Fruit fly (Drosophila melanogaster) whole organism, embryonic: ENCODE results near the gene GCC88.
A peak's percentile ranks its signal among the peaks of the same experiment; 100 is the strongest.

Experiments
- Abd-B ChIP-seq: fragments of 200-800 bp; sonication (Bioruptor generic); optimal IDR thresholded peaks from 2 replicates; lab custom pipeline; 2018; ENCODE audit warnings: missing biosample characterization, mild to moderate bottlenecking, missing genetic modification characterization, moderate library complexity
- Aef1 ChIP-seq: fragments of 200-800 bp; sonication (Bioruptor generic); IDR thresholded peaks from 3 replicates; pipeline ENCODE4 v1.3.6; 2022; ENCODE audit warnings: missing biosample characterization, missing genetic modification characterization
- Bdp1 ChIP-seq: fragments of 200-800 bp; sonication (Bioruptor generic); optimal IDR thresholded peaks from 3 replicates; lab custom pipeline; 2016; ENCODE audit warnings: missing biosample characterization, missing genetic modification characterization
- CG10267 ChIP-seq: fragments of 200-800 bp; sonication (Bioruptor generic); optimal IDR thresholded peaks from 2 replicates; lab custom pipeline; 2018; ENCODE audit warnings: missing biosample characterization, mild to moderate bottlenecking, missing genetic modification characterization, moderate library complexity
- CG11085 ChIP-seq: fragments of 200-800 bp; sonication (Bioruptor generic); IDR thresholded peaks from 2 replicates; pipeline ENCODE4 v1.3.6; 2022; ENCODE audit warnings: missing biosample characterization, missing genetic modification characterization
- CG11504 ChIP-seq: fragments of 200-800 bp; sonication (Bioruptor generic); optimal IDR thresholded peaks from 3 replicates; lab custom pipeline; 2019; ENCODE audit warnings: missing biosample characterization, mild to moderate bottlenecking, missing genetic modification characterization, moderate library complexity
- CG12155 ChIP-seq: fragments of 200-800 bp; sonication (Bioruptor generic); optimal IDR thresholded peaks from 3 replicates; lab custom pipeline; 2016; ENCODE audit warnings: missing biosample characterization, missing genetic modification characterization
- CG12744 ChIP-seq: fragments of 200-800 bp; sonication (Bioruptor generic); optimal IDR thresholded peaks from 2 replicates; lab custom pipeline; 2016; ENCODE audit warnings: missing biosample characterization, missing genetic modification characterization
- CG13424 ChIP-seq: fragments of 200-800 bp; sonication (Bioruptor generic); optimal IDR thresholded peaks from 2 replicates; lab custom pipeline; 2019; ENCODE audit warnings: missing biosample characterization, mild to moderate bottlenecking, missing genetic modification characterization, moderate library complexity
- CG13775 ChIP-seq: fragments of 200-800 bp; sonication (Bioruptor generic); optimal IDR thresholded peaks from 3 replicates; lab custom pipeline; 2017; ENCODE audit warnings: missing biosample characterization, mild to moderate bottlenecking, missing genetic modification characterization
- CG15479 ChIP-seq: fragments of 200-800 bp; sonication (Bioruptor generic); optimal IDR thresholded peaks from 3 replicates; lab custom pipeline; 2019; ENCODE audit warnings: missing biosample characterization, mild to moderate bottlenecking, missing genetic modification characterization, moderate library complexity
- CG17186 ChIP-seq: fragments of 200-800 bp; sonication (Bioruptor generic); optimal IDR thresholded peaks from 3 replicates; lab custom pipeline; 2017; ENCODE audit warnings: missing biosample characterization, missing genetic modification reagents, missing genetic modification characterization
- CG17359 ChIP-seq: fragments of 200-800 bp; sonication (Bioruptor generic); optimal IDR thresholded peaks from 3 replicates; lab custom pipeline; 2018; ENCODE audit warnings: missing biosample characterization, mild to moderate bottlenecking, missing genetic modification characterization, moderate library complexity
- CG2202 ChIP-seq: fragments of 200-800 bp; sonication (Bioruptor generic); optimal IDR thresholded peaks from 2 replicates; lab custom pipeline; 2018; ENCODE audit warnings: missing biosample characterization, mild to moderate bottlenecking, missing genetic modification characterization
- CG31365 ChIP-seq: fragments of 200-800 bp; sonication (Bioruptor generic); optimal IDR thresholded peaks from 2 replicates; lab custom pipeline; 2018; ENCODE audit warnings: missing biosample characterization, mild to moderate bottlenecking, missing genetic modification characterization
- CG34376 ChIP-seq: fragments of 200-800 bp; sonication (Bioruptor generic); optimal IDR thresholded peaks from 2 replicates; lab custom pipeline; 2018; ENCODE audit warnings: missing biosample characterization, mild to moderate bottlenecking, missing genetic modification characterization
- CG3847 ChIP-seq: fragments of 200-800 bp; sonication (Bioruptor generic); IDR thresholded peaks from 2 replicates; pipeline ENCODE4 v1.3.6; 2022; ENCODE audit warnings: missing biosample characterization, missing genetic modification characterization
- CG4730 ChIP-seq: fragments of 200-800 bp; sonication (Bioruptor generic); IDR thresholded peaks from 2 replicates; pipeline ENCODE4 v1.3.6; 2022; ENCODE audit warnings: missing biosample characterization, missing genetic modification characterization
- CG5180 ChIP-seq: fragments of 200-800 bp; sonication (Bioruptor generic); optimal IDR thresholded peaks from 3 replicates; lab custom pipeline; 2017; ENCODE audit warnings: missing biosample characterization, missing genetic modification characterization, mild to moderate bottlenecking, moderate library complexity, missing genetic modification reagents
- CG5245 ChIP-seq: fragments of 200-800 bp; sonication (Bioruptor generic); optimal IDR thresholded peaks from 3 replicates; lab custom pipeline; 2016; ENCODE audit warnings: missing biosample characterization, missing genetic modification characterization
- CG9876 ChIP-seq: fragments of 200-800 bp; sonication (Bioruptor generic); optimal IDR thresholded peaks from 2 replicates; lab custom pipeline; 2016; ENCODE audit warnings: missing biosample characterization, missing genetic modification characterization
- CHES-1-like ChIP-seq: fragments of 200-800 bp; sonication (Bioruptor generic); optimal IDR thresholded peaks from 2 replicates; lab custom pipeline; 2016; ENCODE audit warnings: missing biosample characterization, missing genetic modification characterization
- Camta ChIP-seq: fragments of 200-800 bp; sonication (Bioruptor generic); optimal IDR thresholded peaks from 2 replicates; lab custom pipeline; 2016; ENCODE audit warnings: missing biosample characterization, missing genetic modification characterization
- D19B ChIP-seq: fragments of 200-800 bp; sonication (Bioruptor generic); optimal IDR thresholded peaks from 2 replicates; lab custom pipeline; 2017; ENCODE audit warnings: missing biosample characterization, mild to moderate bottlenecking, missing genetic modification characterization
- Dad ChIP-seq: fragments of 200-800 bp; sonication (Bioruptor generic); optimal IDR thresholded peaks from 3 replicates; lab custom pipeline; 2016; ENCODE audit warnings: missing biosample characterization, missing genetic modification characterization
- Hmx ChIP-seq: fragments of 200-800 bp; sonication (Bioruptor generic); optimal IDR thresholded peaks from 2 replicates; lab custom pipeline; 2016; ENCODE audit warnings: missing biosample characterization, missing genetic modification characterization
- Lpt ChIP-seq: fragments of >200 bp; optimal IDR thresholded peaks from 2 replicates; lab custom pipeline; 2018; ENCODE audit warnings: missing biosample characterization, missing genetic modification characterization
- Poxn ChIP-seq: fragments of 200-800 bp; sonication (Bioruptor generic); IDR thresholded peaks from 2 replicates; pipeline ENCODE4 v1.3.6; 2022; ENCODE audit warnings: missing biosample characterization, missing genetic modification characterization
- Sin3A ChIP-seq: fragments of >200 bp; optimal IDR thresholded peaks from 2 replicates; lab custom pipeline; 2018
- ac ChIP-seq: fragments of 200-800 bp; sonication (Bioruptor generic); optimal IDR thresholded peaks from 3 replicates; lab custom pipeline; 2017; ENCODE audit warnings: missing biosample characterization, mild to moderate bottlenecking, missing genetic modification characterization
- ap ChIP-seq: fragments of 200-800 bp; sonication (Bioruptor generic); IDR thresholded peaks from 2 replicates; pipeline ENCODE4 v1.3.6; 2022; ENCODE audit warnings: missing biosample characterization, missing genetic modification characterization
- bowl ChIP-seq: fragments of 200-800 bp; sonication (Bioruptor generic); IDR thresholded peaks from 2 replicates; pipeline ENCODE4 v1.3.6; 2022; ENCODE audit warnings: missing biosample characterization, missing genetic modification characterization
- corto ChIP-seq: fragments of 200-800 bp; sonication (Bioruptor generic); optimal IDR thresholded peaks from 2 replicates; lab custom pipeline; 2016; ENCODE audit warnings: missing biosample characterization, mild to moderate bottlenecking, missing genetic modification characterization, moderate library complexity
- da ChIP-seq: fragments of 200-800 bp; sonication (Bioruptor generic); optimal IDR thresholded peaks from 2 replicates; lab custom pipeline; 2016; ENCODE audit warnings: missing biosample characterization, missing genetic modification characterization
- disco-r ChIP-seq: fragments of 200-800 bp; sonication (Bioruptor generic); optimal IDR thresholded peaks from 2 replicates; lab custom pipeline; 2016; ENCODE audit warnings: missing biosample characterization, missing genetic modification characterization
- eve ChIP-seq, 2 experiments: fragments of >200 bp; optimal IDR thresholded peaks; 2 replicates each; lab custom pipeline; 2017; ENCODE audit warnings: missing biosample characterization in 2 of 2, missing genetic modification characterization in 2 of 2
- gem ChIP-seq: fragments of 200-800 bp; sonication (Bioruptor generic); optimal IDR thresholded peaks from 2 replicates; lab custom pipeline; 2019; ENCODE audit warnings: missing biosample characterization, mild to moderate bottlenecking, missing genetic modification characterization, moderate library complexity
- hb ChIP-seq: fragments of 200-800 bp; sonication (Bioruptor generic); IDR thresholded peaks from 3 replicates; pipeline ENCODE4 v1.3.6; 2022; ENCODE audit warnings: missing biosample characterization, missing genetic modification characterization; ENCODE audit not compliant: partially characterized antibody
- hth ChIP-seq: fragments of >200 bp; optimal IDR thresholded peaks from 2 replicates; lab custom pipeline; 2017; ENCODE audit warnings: inconsistent platforms
- ken ChIP-seq: fragments of 200-800 bp; sonication (Bioruptor generic); IDR thresholded peaks from 3 replicates; pipeline ENCODE4 v1.3.6; 2022; ENCODE audit warnings: missing biosample characterization, missing genetic modification characterization
- kni ChIP-seq: fragments of 200-800 bp; sonication (Bioruptor generic); optimal IDR thresholded peaks from 3 replicates; lab custom pipeline; 2017; ENCODE audit warnings: mild to moderate bottlenecking, missing biosample characterization, missing genetic modification reagents, missing genetic modification characterization
- lmd ChIP-seq: fragments of 200-800 bp; sonication (Bioruptor generic); IDR thresholded peaks from 2 replicates; pipeline ENCODE4 v1.3.6; 2022; ENCODE audit warnings: missing biosample characterization, missing genetic modification characterization
- odd ChIP-seq: fragments of 200-800 bp; sonication (Bioruptor generic); optimal IDR thresholded peaks from 2 replicates; lab custom pipeline; 2017; ENCODE audit warnings: missing biosample characterization, mild to moderate bottlenecking, missing genetic modification characterization
- pho ChIP-seq: fragments of 200-800 bp; sonication (Bioruptor generic); optimal IDR thresholded peaks from 2 replicates; lab custom pipeline; 2016; ENCODE audit warnings: missing biosample characterization, missing genetic modification characterization
- pnt ChIP-seq: fragments of 200-800 bp; sonication (Bioruptor generic); optimal IDR thresholded peaks from 3 replicates; lab custom pipeline; 2016; ENCODE audit warnings: missing biosample characterization, missing genetic modification characterization
- salm ChIP-seq: fragments of 200-800 bp; sonication (Bioruptor generic); optimal IDR thresholded peaks from 2 replicates; lab custom pipeline; 2018; ENCODE audit warnings: missing biosample characterization, mild to moderate bottlenecking, missing genetic modification characterization
- tap ChIP-seq: fragments of 200-800 bp; optimal IDR thresholded peaks from 3 replicates; lab custom pipeline; 2019; ENCODE audit warnings: missing biosample characterization, mild to moderate bottlenecking, missing genetic modification characterization, moderate library complexity
- tgo ChIP-seq: fragments of 200-800 bp; sonication (Bioruptor generic); IDR thresholded peaks from 3 replicates; pipeline ENCODE4 v1.3.6; 2022; ENCODE audit warnings: missing biosample characterization, missing genetic modification characterization
- tna ChIP-seq: fragments of 200-800 bp; sonication (Bioruptor generic); IDR thresholded peaks from 2 replicates; pipeline ENCODE4 v1.3.6; 2022; ENCODE audit warnings: missing biosample characterization, missing genetic modification characterization; ENCODE audit not compliant: partially characterized antibody
- tup ChIP-seq: fragments of 200-800 bp; sonication (Bioruptor generic); optimal IDR thresholded peaks from 2 replicates; lab custom pipeline; 2016; ENCODE audit warnings: missing biosample characterization, mild to moderate bottlenecking, missing genetic modification characterization, moderate library complexity
- tx ChIP-seq: fragments of 200-800 bp; sonication (Bioruptor generic); optimal IDR thresholded peaks from 2 replicates; lab custom pipeline; 2016; ENCODE audit warnings: missing biosample characterization, missing genetic modification characterization
- z ChIP-seq: fragments of 200-800 bp; sonication (Bioruptor generic); IDR thresholded peaks from 3 replicates; pipeline ENCODE4 v1.3.6; 2022; ENCODE audit warnings: missing biosample characterization, missing genetic modification characterization

GCC88 gene

DNA sequence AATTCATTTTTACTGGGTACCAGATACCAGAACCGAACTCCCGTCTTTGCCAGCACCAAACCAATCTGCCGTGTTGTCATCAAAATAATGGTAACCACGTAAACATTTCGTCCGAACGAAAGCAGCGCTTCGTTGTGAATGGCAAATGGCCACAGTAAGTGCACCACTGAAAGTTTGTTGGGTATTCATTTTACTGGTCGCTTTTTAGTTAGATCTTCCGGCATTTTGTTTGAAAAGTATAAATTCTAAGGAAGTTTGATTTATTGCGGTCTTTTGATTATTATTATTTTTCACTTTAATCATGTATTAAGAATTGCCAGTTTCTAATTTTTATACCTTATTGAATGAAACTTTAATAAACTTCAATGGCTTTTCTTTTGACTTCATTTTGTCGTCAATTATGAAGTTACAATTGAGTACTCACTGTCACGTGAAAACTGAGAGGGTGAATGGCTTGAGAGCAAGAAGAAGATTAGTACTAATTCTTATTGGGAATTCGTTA is 15.9 kb downstream of the GCC88 start, which contains the start of gene ZnT86D (continued):
- TF ChIP-seq da (GFP tag; lab: Kevin White, UChicago): no peak
- TF ChIP-seq pnt (GFP tag; lab: Kevin White, UChicago): peak; percentile 22
- TF ChIP-seq Dad (GFP tag; lab: Kevin White, UChicago): peak; percentile 19
- TF ChIP-seq CG11085: no peak
- peak; percentile 67 for TF ChIP-seq Abd-B (GFP tag; lab: Kevin White, UChicago)
- TF ChIP-seq z (GFP tag; lab: Robert Waterston, UW): no peak
- no peak for TF ChIP-seq CG2202 (tag; lab: Kevin White, UChicago)
- peak; percentile 18 for TF ChIP-seq CG5245 (GFP tag; lab: Kevin White, UChicago)
- no peak for TF ChIP-seq tup (GFP tag; lab: Kevin White, UChicago)
- TF ChIP-seq CHES-1-like (GFP tag; lab: Kevin White, UChicago): peak; percentile 75
- peak; percentile 28 for TF ChIP-seq Sin3A (lab: Kevin White, UChicago)
- peak; percentile 45 for TF ChIP-seq tx
- TF ChIP-seq ken (GFP tag; lab: Robert Waterston, UW): 0 out of 3 replicates have a peak, but pooled peaks have one; percentile 4
- TF ChIP-seq CG17359 (tag; lab: Kevin White, UChicago): peak; percentile 51
- TF ChIP-seq CG31365 (tag; lab: Kevin White, UChicago): no peak
- TF ChIP-seq pho (GFP tag; lab: Kevin White, UChicago): peak; percentile 79
- no peak for TF ChIP-seq hb (GFP tag; lab: Robert Waterston, UW)
- TF ChIP-seq odd (GFP tag; lab: Kevin White, UChicago): peak; percentile 37
- TF ChIP-seq kni: peak; percentile 64
- TF ChIP-seq CG15479 (GFP tag; lab: Kevin White, UChicago): no peak
- peak; percentile 49; the same call in 2 of the 3 replicates for TF ChIP-seq Aef1 (GFP tag; lab: Robert Waterston, UW)
- TF ChIP-seq hth: no peak
- TF ChIP-seq CG34376 (GFP tag; lab: Kevin White, UChicago): peak; percentile 67
- peak; percentile 58 for TF ChIP-seq CG12155
- TF ChIP-seq ap (GFP tag; lab: Robert Waterston, UW): no peak
- TF ChIP-seq CG11504 (tag; lab: Kevin White, UChicago): peak; percentile 72
- no peak for TF ChIP-seq Bdp1 (GFP tag; lab: Kevin White, UChicago)
- peak; percentile 79 for TF ChIP-seq CG13424 (tag; lab: Kevin White, UChicago)
- TF ChIP-seq CG13775 (GFP tag; lab: Kevin White, UChicago): peak; percentile 68
- peak; percentile 65 for TF ChIP-seq CG3847 (GFP tag; lab: Robert Waterston, UW)
- peak; percentile 64 for TF ChIP-seq D19B
- no peak for TF ChIP-seq CG9876 (GFP tag; lab: Kevin White, UChicago)
- no peak for TF ChIP-seq bowl (GFP tag; lab: Robert Waterston, UW)
- TF ChIP-seq CG5180: peak; percentile 36
- TF ChIP-seq tgo (GFP tag; lab: Robert Waterston, UW): peak; percentile 23; the same call in 1 of the 3 replicates
- no peak for TF ChIP-seq tna (GFP tag; lab: Robert Waterston, UW)
- peak; percentile 35 for TF ChIP-seq Camta (GFP tag; lab: Kevin White, UChicago)
- TF ChIP-seq corto: no peak
- no peak for TF ChIP-seq eve (GFP tag; optimal IDR thresholded peaks at IDR 0.05; lab: Kevin White, UChicago)
- TF ChIP-seq disco-r: no peak
- peak; percentile 54 for TF ChIP-seq CG10267 (tag; lab: Kevin White, UChicago)
- TF ChIP-seq Lpt: no peak
- TF ChIP-seq CG17186: no peak
- TF ChIP-seq salm: peak; percentile 45
- TF ChIP-seq ac (GFP tag; lab: Kevin White, UChicago): no peak
- no peak for TF ChIP-seq Hmx (GFP tag; lab: Kevin White, UChicago)
- TF ChIP-seq Poxn (GFP tag; lab: Robert Waterston, UW): no peak
- peak; percentile 43 for TF ChIP-seq tap (tag; lab: Kevin White, UChicago)
- TF ChIP-seq CG12744: peak; percentile 1
- no peak for TF ChIP-seq CG4730 (GFP tag; lab: Robert Waterston, UW)
- TF ChIP-seq gem (tag; lab: Kevin White, UChicago): peak; percentile 78
- TF ChIP-seq lmd (GFP tag; lab: Robert Waterston, UW): peak; percentile 56; the same call in 1 of the 2 replicates
